Worm (Caenorhabditis elegans) whole organism, L2 larva: ENCODE results near the gene lst-2.

Experiments
- ZK546.5 ChIP-seq: sonication (generic microtip); optimal IDR thresholded peaks from 2 replicates; lab custom pipeline; 2017; ENCODE audit warnings: missing biosample characterization, missing genetic modification characterization
- aly-2 ChIP-seq: fragments of 150-350 bp; optimal IDR thresholded peaks from 2 replicates; lab custom pipeline; 2014; ENCODE audit warnings: missing biosample characterization, missing genetic modification characterization
- fos-1 ChIP-seq: fragments of 150-350 bp; optimal IDR thresholded peaks from 2 replicates; lab custom pipeline; 2014; ENCODE audit warnings: missing biosample characterization, missing genetic modification characterization
- lin-13 ChIP-seq: fragments of 150-350 bp; optimal IDR thresholded peaks from 2 replicates; lab custom pipeline; 2014; ENCODE audit warnings: missing biosample characterization, missing genetic modification reagents, missing genetic modification characterization
- lsy-2 ChIP-seq, 2 experiments: fragments of 150-350 bp in 1 of 2; sonication (generic microtip) in 1 of 2; optimal IDR thresholded peaks; 2 replicates each; lab custom pipeline; 2014 to 2017; ENCODE audit warnings: missing biosample characterization in 2 of 2, missing genetic modification characterization in 2 of 2
- nhr-10 ChIP-seq: sonication (generic microtip); optimal IDR thresholded peaks from 2 replicates; lab custom pipeline; 2017; ENCODE audit warnings: missing biosample characterization, missing genetic modification characterization
- nhr-11 ChIP-seq: fragments of 150-350 bp; optimal IDR thresholded peaks from 2 replicates; lab custom pipeline; 2014; ENCODE audit warnings: missing biosample characterization, missing genetic modification characterization
- nhr-12 ChIP-seq: fragments of 150-350 bp; optimal IDR thresholded peaks from 2 replicates; lab custom pipeline; 2014; ENCODE audit warnings: missing biosample characterization, missing genetic modification characterization
- nhr-25 ChIP-seq: fragments of 150-350 bp; sonication (generic microtip); optimal IDR thresholded peaks from 3 replicates; lab custom pipeline; 2014; ENCODE audit warnings: missing biosample characterization, missing genetic modification characterization
- snpc-4 ChIP-seq: fragments of 150-350 bp; optimal IDR thresholded peaks from 2 replicates; lab custom pipeline; 2014; ENCODE audit warnings: missing biosample characterization, missing genetic modification characterization
- unc-39 ChIP-seq: fragments of 150-350 bp; optimal IDR thresholded peaks from 2 replicates; lab custom pipeline; 2014; ENCODE audit warnings: missing biosample characterization, missing genetic modification characterization
- unc-62 ChIP-seq: fragments of 150-350 bp; optimal IDR thresholded peaks from 2 replicates; lab custom pipeline; 2014; ENCODE audit warnings: missing biosample characterization, missing genetic modification reagents, missing genetic modification characterization
- ztf-4 ChIP-seq: fragments of 150-350 bp; optimal IDR thresholded peaks from 2 replicates; lab custom pipeline; 2014; ENCODE audit warnings: missing biosample characterization, missing genetic modification characterization

ce11 chrX:4388834-4389409, 5.8 kb upstream of the lst-2 start, which contains the start of gene dpy-23:
- TF ChIP-seq nhr-11 (tag; lab: Kevin White, UChicago), result no peak
- TF ChIP-seq snpc-4, result peak; percentile 32
- no peak for TF ChIP-seq aly-2
- peak; percentile 92 for TF ChIP-seq ztf-4 (tag; lab: Kevin White, UChicago)
- TF ChIP-seq nhr-10 (tag; lab: Kevin White, UChicago), result peak; percentile 43
- peak; percentile 93 for TF ChIP-seq lin-13 (GFP tag; lab: Kevin White, UChicago)
- TF ChIP-seq unc-62 (GFP tag; lab: Kevin White, UChicago), result peak; percentile 82
- TF ChIP-seq nhr-25 (tag; lab: Kevin White, UChicago), result peak; percentile 93
- peak; percentile 91 for TF ChIP-seq fos-1 (tag; lab: Kevin White, UChicago)
- no peak for TF ChIP-seq unc-39 (tag; lab: Kevin White, UChicago)
- TF ChIP-seq lsy-2 (tag; optimal IDR thresholded peaks at IDR 0.05; lab: Kevin White, UChicago), result peak; percentile 75 to 91
- no peak for TF ChIP-seq nhr-12 (tag; lab: Kevin White, UChicago)
- TF ChIP-seq ZK546.5 (tag; lab: Kevin White, UChicago), result peak; percentile 46
